Fruit fly (Drosophila melanogaster) Kc167 (cell line): ENCODE results near the gene Plp.

Experiments
- Myc ChIP-seq: fragments of >200 bp; optimal IDR thresholded peaks from 2 replicates; lab custom pipeline; 2017; ENCODE audit warnings: missing external identifiers
- Sin3A ChIP-seq: fragments of >200 bp; optimal IDR thresholded peaks from 2 replicates; lab custom pipeline; 2018; ENCODE audit warnings: missing external identifiers
- h ChIP-seq: fragments of >200 bp; optimal IDR thresholded peaks from 3 replicates; lab custom pipeline; 2018; ENCODE audit warnings: missing external identifiers
- insv ChIP-seq: fragments of >200 bp; optimal IDR thresholded peaks from 3 replicates; lab custom pipeline; 2018; ENCODE audit warnings: missing external identifiers
- psq ChIP-seq: fragments of >200 bp; optimal IDR thresholded peaks from 2 replicates; lab custom pipeline; 2017; ENCODE audit warnings: missing external identifiers
- ttk ChIP-seq: sonication (Bioruptor generic); optimal IDR thresholded peaks from 2 replicates; lab custom pipeline; 2017; ENCODE audit warnings: missing external identifiers

The Plp gene

dm6 chr3L:15039510-15039909 is 55.0 kb downstream of the Plp start:
- TF ChIP-seq psq (lab: Kevin White, UChicago): no peak
- no peak for TF ChIP-seq ttk (lab: Kevin White, UChicago)
- TF ChIP-seq insv: no peak
- no peak for TF ChIP-seq Myc (lab: Kevin White, UChicago)
- no peak for TF ChIP-seq h (lab: Kevin White, UChicago)
- TF ChIP-seq Sin3A (lab: Kevin White, UChicago): no peak

- no peak for TF ChIP-seq psq (lab: Kevin White, UChicago)
- TF ChIP-seq Sin3A (lab: Kevin White, UChicago): no peak
- no peak for TF ChIP-seq h (lab: Kevin White, UChicago)
- TF ChIP-seq insv: no peak
- TF ChIP-seq Myc (lab: Kevin White, UChicago): no peak
These were observed 58.9 kb downstream of the Plp start for dm6 chr3L:15035585-15035984.

- no peak for TF ChIP-seq Sin3A (lab: Kevin White, UChicago)
- no peak for TF ChIP-seq Myc (lab: Kevin White, UChicago)
- no peak for TF ChIP-seq insv
- no peak for TF ChIP-seq psq (lab: Kevin White, UChicago)
- TF ChIP-seq ttk (lab: Kevin White, UChicago): no peak
- TF ChIP-seq h (lab: Kevin White, UChicago): no peak
These were observed 59.8 kb downstream of the Plp start for dm6 chr3L:15034714-15035076.

- TF ChIP-seq ttk (lab: Kevin White, UChicago) (no peak), psq (lab: Kevin White, UChicago) (no peak), insv (no peak), h (lab: Kevin White, UChicago) (no peak), Sin3A (lab: Kevin White, UChicago) (no peak), Myc (lab: Kevin White, UChicago) (no peak)
These were observed 60.3 kb downstream of the Plp start for dm6 chr3L:15034061-15034713.

- TF ChIP-seq Myc (lab: Kevin White, UChicago) (no peak), ttk (lab: Kevin White, UChicago) (no peak), Sin3A (lab: Kevin White, UChicago) (no peak), h (lab: Kevin White, UChicago) (no peak)
These were observed 62.8 kb downstream of the Plp start for dm6 chr3L:15031773-15032172.

- TF ChIP-seq psq (lab: Kevin White, UChicago) (no peak), Sin3A (lab: Kevin White, UChicago) (no peak), Myc (lab: Kevin White, UChicago) (no peak), insv (no peak), ttk (lab: Kevin White, UChicago) (no peak), h (lab: Kevin White, UChicago) (no peak)
These were observed 71.3 kb downstream of the Plp start, which contains the start of gene CG32148 for dm6 chr3L:15023192-15023591. Gene CG32148, plus strand, starts transcription at chr3L:15023492.

- TF ChIP-seq h (lab: Kevin White, UChicago) (no peak), psq (lab: Kevin White, UChicago) (no peak), Sin3A (lab: Kevin White, UChicago) (no peak), insv (no peak), ttk (lab: Kevin White, UChicago) (no peak), Myc (lab: Kevin White, UChicago) (no peak)
These were observed 73.5 kb downstream of the Plp start for dm6 chr3L:15021008-15021407.
